Worm (Caenorhabditis elegans): ENCODE data around the gene taap-1.

The taap-1 gene

DNA sequence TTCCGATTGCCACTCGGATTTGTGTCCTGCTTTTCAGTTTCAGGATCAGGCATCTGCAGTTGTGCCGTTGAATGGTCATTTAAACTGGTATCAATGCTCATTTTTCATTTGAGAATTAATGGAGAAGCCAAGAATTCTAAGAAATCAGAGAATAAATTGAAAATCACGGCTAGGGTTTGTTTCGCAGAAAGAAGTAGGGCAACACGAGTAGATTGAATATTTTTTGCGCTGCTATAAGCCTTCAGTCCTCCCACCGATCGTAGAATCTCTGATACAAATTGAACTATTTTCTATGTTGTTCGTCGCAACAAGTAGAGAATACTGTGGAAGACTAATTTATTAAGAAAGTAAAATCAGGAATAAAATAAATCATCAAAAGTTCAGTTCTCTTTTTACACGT, 46.6 kb downstream of the taap-1 start, which contains the start of gene acp-3:
TSS of gene acp-3 (minus strand) at position 101 of the 400 bp plus-strand sequence.
- TF ChIP-seq ceh-9 (tag; optimal IDR thresholded peaks at IDR 0.05): no peak
- TF ChIP-seq ama-1 (optimal IDR thresholded peaks at IDR 0.05): no peak
- TF ChIP-seq snpc-4 (tag; optimal IDR thresholded peaks at IDR 0.05): no peak

- TF ChIP-seq snpc-4 (tag; optimal IDR thresholded peaks at IDR 0.05): no peak
- no peak for TF ChIP-seq nhr-43 (tag; optimal IDR thresholded peaks at IDR 0.05; ENCODE audit: poor library complexity, severe bottlenecking)
- TF ChIP-seq nhr-77 (tag; optimal IDR thresholded peaks at IDR 0.05): no peak
- TF ChIP-seq nhr-67 (tag; optimal IDR thresholded peaks at IDR 0.05): no peak
- no peak for TF ChIP-seq pha-4 (tag; optimal IDR thresholded peaks at IDR 0.05)
- no peak for TF ChIP-seq ama-1 (optimal IDR thresholded peaks at IDR 0.05)
- no peak for TF ChIP-seq unc-39 (tag; optimal IDR thresholded peaks at IDR 0.05)
These were observed 48.7 kb downstream of the taap-1 start, which contains the start of gene acp-4 for ce11 chrII:8435005-8435404. Gene acp-4 (minus strand): TSS chrII:8435105.
